Fruit fly (Drosophila melanogaster): Measurements from ENCODE around the gene Axs.
A peak's percentile ranks its signal among the peaks of the same experiment; 100 is the strongest.

Gene Axs

dm6 chrX:16651098-16651497 is 32.6 kb downstream of the Axs start, which contains the start of the genes CG32573 and CG42512 (continued):
- TF ChIP-seq Doc2 (GFP tag; IDR thresholded peaks at IDR 0.05) (no peak), ac (GFP tag; optimal IDR thresholded peaks at IDR 0.05) (no peak), sr (GFP tag; IDR thresholded peaks at IDR 0.05) (no peak), chn (GFP tag; optimal IDR thresholded peaks at IDR 0.05) (no peak), pfk (GFP tag; optimal IDR thresholded peaks at IDR 0.05) (no peak), HHEX (GFP tag; optimal IDR thresholded peaks at IDR 0.05) (no peak), sisA (GFP tag; IDR thresholded peaks at IDR 0.05) (no peak), Bgb (GFP tag; IDR thresholded peaks at IDR 0.05; ENCODE audit: partially characterized antibody) (peak; percentile 79), CG7357 (GFP tag; IDR thresholded peaks at IDR 0.05) (no peak), dati (GFP tag; IDR thresholded peaks at IDR 0.05) (no peak), D19A (tag; optimal IDR thresholded peaks at IDR 0.05) (no peak), CG30431 (GFP tag; optimal IDR thresholded peaks at IDR 0.05) (no peak), bsh (GFP tag; optimal IDR thresholded peaks at IDR 0.05) (no peak), CG31365 (tag; optimal IDR thresholded peaks at IDR 0.05) (no peak), eyg (GFP tag; optimal IDR thresholded peaks at IDR 0.05) (no peak), unpg (GFP tag; optimal IDR thresholded peaks at IDR 0.05) (no peak), CG32772 (GFP tag; IDR thresholded peaks at IDR 0.05) (no peak), CG4730 (GFP tag; IDR thresholded peaks at IDR 0.05) (no peak), CG17802 (tag; optimal IDR thresholded peaks at IDR 0.05) (no peak), tio (GFP tag; optimal IDR thresholded peaks at IDR 0.05) (no peak), BtbVII (GFP tag; optimal IDR thresholded peaks at IDR 0.05) (no peak), Hsf (GFP tag; optimal IDR thresholded peaks at IDR 0.05) (no peak), Awh (GFP tag; IDR thresholded peaks at IDR 0.05) (no peak), nau (GFP tag; optimal IDR thresholded peaks at IDR 0.05) (no peak), CG14667 (GFP tag; IDR thresholded peaks at IDR 0.05) (no peak), CG15696 (tag; optimal IDR thresholded peaks at IDR 0.05) (no peak), ara (GFP tag; IDR thresholded peaks at IDR 0.05) (no peak), CG43689 (GFP tag; IDR thresholded peaks at IDR 0.05) (no peak), fu2 (GFP tag; optimal IDR thresholded peaks at IDR 0.05) (no peak), CG6791 (GFP tag; IDR thresholded peaks at IDR 0.05; ENCODE audit: partially characterized antibody) (peak; percentile 62; the same call in 2 of the 3 replicates), CG32532 (GFP tag; IDR thresholded peaks at IDR 0.05) (no peak), CG8359 (GFP tag; optimal IDR thresholded peaks at IDR 0.05; ENCODE audit: borderline replicate concordance) (no peak), CG12236 (GFP tag; optimal IDR thresholded peaks at IDR 0.05) (no peak), CG17328 (GFP tag; IDR thresholded peaks at IDR 0.05) (no peak), danr (GFP tag; IDR thresholded peaks at IDR 0.05) (no peak), CG4617 (GFP tag; optimal IDR thresholded peaks at IDR 0.05; ENCODE audit: borderline replicate concordance) (no peak), CHES-1-like (GFP tag; optimal IDR thresholded peaks at IDR 0.05) (no peak), CG6272 (GFP tag; IDR thresholded peaks at IDR 0.05) (no peak), HmgD (GFP tag; optimal IDR thresholded peaks at IDR 0.05) (no peak), CG1233 (GFP tag; optimal IDR thresholded peaks at IDR 0.05) (no peak), crp (GFP tag; optimal IDR thresholded peaks at IDR 0.05) (no peak), Sox102F (GFP tag; optimal IDR thresholded peaks at IDR 0.05) (no peak), cg (GFP tag; optimal IDR thresholded peaks at IDR 0.05) (no peak), Six4 (GFP tag; optimal IDR thresholded peaks at IDR 0.05) (no peak), slp2 (GFP tag; optimal IDR thresholded peaks at IDR 0.05) (no peak), vvl (GFP tag; IDR thresholded peaks at IDR 0.05) (no peak), CG6654 (GFP tag; optimal IDR thresholded peaks at IDR 0.05) (no peak), ato (GFP tag; IDR thresholded peaks at IDR 0.05; ENCODE audit: partially characterized antibody) (peak; percentile 48; the same call in 1 of the 2 replicates), sc (optimal IDR thresholded peaks at IDR 0.05) (no peak), sc (GFP tag; optimal IDR thresholded peaks at IDR 0.05) (no peak), CG14014 (GFP tag; IDR thresholded peaks at IDR 0.05) (no peak), YL-1 (GFP tag; optimal IDR thresholded peaks at IDR 0.05) (no peak)

Data from whole organism, embryonic.